Fruit fly (Drosophila melanogaster): ENCODE data around the gene Snmp1.

Gene Snmp1

dm6 chr3R:21156572-21157480 is 11.2 kb downstream of the Snmp1 start (continued):
- no peak for TF ChIP-seq CG9817 (tag; optimal IDR thresholded peaks at IDR 0.05)
- TF ChIP-seq eyg (GFP tag; optimal IDR thresholded peaks at IDR 0.05) = no peak
- TF ChIP-seq sima (GFP tag; optimal IDR thresholded peaks at IDR 0.05) = no peak
- TF ChIP-seq Stat92E (GFP tag; optimal IDR thresholded peaks at IDR 0.05) = no peak
- TF ChIP-seq odd (GFP tag; optimal IDR thresholded peaks at IDR 0.05) = no peak
- TF ChIP-seq CG17912 (GFP tag; optimal IDR thresholded peaks at IDR 0.05) = no peak
- no peak for TF ChIP-seq nerfin-2 (GFP tag; IDR thresholded peaks at IDR 0.05; ENCODE audit: partially characterized antibody)
- no peak for TF ChIP-seq CG33557 (GFP tag; optimal IDR thresholded peaks at IDR 0.05)
- TF ChIP-seq CG4617 (GFP tag; optimal IDR thresholded peaks at IDR 0.05; ENCODE audit: borderline replicate concordance) = no peak
- no peak for TF ChIP-seq fd96Cb (tag; optimal IDR thresholded peaks at IDR 0.05)
- no peak for TF ChIP-seq al (GFP tag; IDR thresholded peaks at IDR 0.05)
- no peak for TF ChIP-seq CG9727 (GFP tag; optimal IDR thresholded peaks at IDR 0.05)
- TF ChIP-seq ken (GFP tag; IDR thresholded peaks at IDR 0.05) = no peak
- no peak for TF ChIP-seq dpn (GFP tag; optimal IDR thresholded peaks at IDR 0.05)
- TF ChIP-seq CG10462 (GFP tag; optimal IDR thresholded peaks at IDR 0.05) = no peak
- TF ChIP-seq bsh (GFP tag; optimal IDR thresholded peaks at IDR 0.05) = peak in 1 of 2 experiments; percentile 32
- no peak for TF ChIP-seq CG12104 (GFP tag; optimal IDR thresholded peaks at IDR 0.05)
- TF ChIP-seq pum (GFP tag; optimal IDR thresholded peaks at IDR 0.05) = no peak
- 0 out of 2 replicates have a peak, but pooled peaks have one; percentile 9 for TF ChIP-seq stc (GFP tag; IDR thresholded peaks at IDR 0.05)
- TF ChIP-seq toy (GFP tag; IDR thresholded peaks at IDR 0.05) = no peak
- TF ChIP-seq Xbp1 (GFP tag; optimal IDR thresholded peaks at IDR 0.05) = no peak
- TF ChIP-seq CG17829 (tag; optimal IDR thresholded peaks at IDR 0.05) = no peak
- TF ChIP-seq otp (GFP tag; IDR thresholded peaks at IDR 0.05) = no peak
- no peak for TF ChIP-seq zf30C (GFP tag; optimal IDR thresholded peaks at IDR 0.05)
- TF ChIP-seq D19A (tag; optimal IDR thresholded peaks at IDR 0.05) = no peak
- TF ChIP-seq CG12236 (GFP tag; optimal IDR thresholded peaks at IDR 0.05) = no peak
- TF ChIP-seq onecut (GFP tag; IDR thresholded peaks at IDR 0.05) = peak; percentile 98
- TF ChIP-seq gfzf (GFP tag; optimal IDR thresholded peaks at IDR 0.05) = no peak
- TF ChIP-seq salm (tag; optimal IDR thresholded peaks at IDR 0.05) = no peak
- TF ChIP-seq MESR4 (GFP tag; optimal IDR thresholded peaks at IDR 0.05) = no peak
- no peak for TF ChIP-seq CG15696 (tag; optimal IDR thresholded peaks at IDR 0.05)
- TF ChIP-seq CG18599 (GFP tag; optimal IDR thresholded peaks at IDR 0.05) = no peak
- no peak for TF ChIP-seq Hmx (GFP tag; optimal IDR thresholded peaks at IDR 0.05)
- TF ChIP-seq cwo (GFP tag; optimal IDR thresholded peaks at IDR 0.05) = no peak
- no peak for TF ChIP-seq Lhr (GFP tag; optimal IDR thresholded peaks at IDR 0.05)
- TF ChIP-seq fd3F (GFP tag; optimal IDR thresholded peaks at IDR 0.05) = no peak
- TF ChIP-seq CG34422 (GFP tag; IDR thresholded peaks at IDR 0.05) = 0 out of 3 replicates have a peak, but pooled peaks have one; percentile 18
- no peak for TF ChIP-seq Ssrp (tag; optimal IDR thresholded peaks at IDR 0.05)
- TF ChIP-seq CG11723 (GFP tag; optimal IDR thresholded peaks at IDR 0.05) = no peak
- no peak for TF ChIP-seq dan (GFP tag; IDR thresholded peaks at IDR 0.05)
- peak; percentile 60 for TF ChIP-seq lab (GFP tag; optimal IDR thresholded peaks at IDR 0.05)
- no peak for TF ChIP-seq ase (GFP tag; IDR thresholded peaks at IDR 0.05)
- no peak for TF ChIP-seq Atf-2 (GFP tag; optimal IDR thresholded peaks at IDR 0.05)
- TF ChIP-seq CG6689 (GFP tag; IDR thresholded peaks at IDR 0.05) = no peak
- 0 out of 4 replicates have a peak, but pooled peaks have one; percentile 6 for TF ChIP-seq Dll (GFP tag; IDR thresholded peaks at IDR 0.05; ENCODE audit: partially characterized antibody)
- no peak for TF ChIP-seq CG7357 (GFP tag; IDR thresholded peaks at IDR 0.05)
- TF ChIP-seq tio (GFP tag; optimal IDR thresholded peaks at IDR 0.05) = no peak
- TF ChIP-seq rib (GFP tag; IDR thresholded peaks at IDR 0.05) = no peak
